Worm (Caenorhabditis elegans): ENCODE measurements around the gene C32D5.8.

DNA sequence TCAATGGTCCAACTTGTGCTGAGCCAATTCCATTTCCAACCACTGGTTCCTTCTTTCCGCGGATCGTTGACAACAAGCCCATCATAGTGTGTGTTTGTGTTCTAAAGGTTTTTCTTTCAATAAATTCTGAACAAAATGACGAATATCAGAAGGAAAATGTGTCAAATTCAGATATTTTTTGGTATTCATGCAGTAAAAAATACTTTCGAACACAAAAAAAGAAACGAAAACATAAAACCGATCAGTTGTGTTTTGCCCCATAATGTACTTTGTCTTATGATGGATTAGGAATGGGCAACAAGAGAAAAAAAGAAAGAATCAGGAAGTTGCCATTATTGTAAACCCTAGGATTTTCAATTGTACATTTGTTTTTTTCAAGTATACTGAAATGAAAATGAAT, 36.6 kb downstream of the C32D5.8 start, which contains the start of gene glb-10:
- TF ChIP-seq nhr-77 (tag; optimal IDR thresholded peaks at IDR 0.05) (no peak), sem-4 (tag; optimal IDR thresholded peaks at IDR 0.05) (no peak), ama-1 (optimal IDR thresholded peaks at IDR 0.05) (no peak), nhr-237 (tag; optimal IDR thresholded peaks at IDR 0.05) (no peak)
